Fruit fly (Drosophila melanogaster): ENCODE results near the gene Pkc98E.

Gene Pkc98E

DNA sequence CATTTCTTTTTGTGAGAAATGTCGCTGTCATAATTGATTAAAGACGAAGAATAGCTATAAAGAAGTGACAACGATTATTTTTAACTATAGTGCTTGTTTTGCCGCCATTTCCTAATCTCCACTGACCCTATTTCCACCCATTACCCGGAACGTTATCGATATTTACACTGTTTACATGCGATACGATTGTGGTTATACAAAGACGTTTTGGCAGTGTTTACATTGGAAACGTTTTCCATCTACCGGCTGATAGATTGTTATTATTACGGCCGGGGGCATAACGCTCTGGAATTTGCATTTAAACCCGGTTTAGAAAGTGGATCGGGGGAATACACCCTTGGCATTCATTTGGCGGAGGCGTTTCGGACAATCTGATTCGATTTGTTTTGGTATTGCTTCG lies 27.3 kb downstream of the Pkc98E start:
- TF ChIP-seq Drgx (GFP tag; IDR thresholded peaks at IDR 0.05) (no peak), Xrp1 (GFP tag; IDR thresholded peaks at IDR 0.05) (0 out of 2 replicates have a peak, but pooled peaks have one; percentile 8), CG13296 (GFP tag; optimal IDR thresholded peaks at IDR 0.05) (peak; percentile 15), br (optimal IDR thresholded peaks at IDR 0.05) (no peak), Dp (GFP tag; optimal IDR thresholded peaks at IDR 0.05) (no peak), trh (GFP tag; optimal IDR thresholded peaks at IDR 0.05) (no peak), dati (GFP tag; IDR thresholded peaks at IDR 0.05) (no peak), CG2678 (tag; optimal IDR thresholded peaks at IDR 0.05) (peak; percentile 10), CG8359 (GFP tag; optimal IDR thresholded peaks at IDR 0.05; ENCODE audit: borderline replicate concordance) (no peak), CG9437 (GFP tag; optimal IDR thresholded peaks at IDR 0.05) (no peak), CG17802 (tag; optimal IDR thresholded peaks at IDR 0.05) (no peak), ATbp (GFP tag; optimal IDR thresholded peaks at IDR 0.05) (peak; percentile 58), Jarid2 (GFP tag; optimal IDR thresholded peaks at IDR 0.05) (no peak), Optix (GFP tag; IDR thresholded peaks at IDR 0.05) (no peak), CG3163 (GFP tag; optimal IDR thresholded peaks at IDR 0.05) (no peak), CG11456 (GFP tag; IDR thresholded peaks at IDR 0.05) (no peak), CG15479 (GFP tag; optimal IDR thresholded peaks at IDR 0.05) (peak; percentile 12), CG1233 (GFP tag; optimal IDR thresholded peaks at IDR 0.05) (peak; percentile 27), cwo (GFP tag; optimal IDR thresholded peaks at IDR 0.05) (peak; percentile 6), Oli (tag; optimal IDR thresholded peaks at IDR 0.05) (no peak), NK7.1 (GFP tag; optimal IDR thresholded peaks at IDR 0.05) (no peak), CG12071 (GFP tag; optimal IDR thresholded peaks at IDR 0.05) (peak; percentile 47), HHEX (GFP tag; optimal IDR thresholded peaks at IDR 0.05) (peak; percentile 34), HLHmδ (GFP tag; optimal IDR thresholded peaks at IDR 0.05) (no peak), cg (GFP tag; optimal IDR thresholded peaks at IDR 0.05) (no peak), mam (GFP tag; optimal IDR thresholded peaks at IDR 0.05) (no peak), CG2129 (GFP tag; IDR thresholded peaks at IDR 0.05; ENCODE audit: partially characterized antibody) (no peak), CG6175 (GFP tag; IDR thresholded peaks at IDR 0.05) (no peak), so (GFP tag; IDR thresholded peaks at IDR 0.05) (peak; percentile 47; the same call in 1 of the 3 replicates), Med (GFP tag) (peak; percentile 81), CG6813 (GFP tag; optimal IDR thresholded peaks at IDR 0.05) (peak; percentile 32), odd (GFP tag; optimal IDR thresholded peaks at IDR 0.05) (peak; percentile 41), fd102C (GFP tag; optimal IDR thresholded peaks at IDR 0.05) (peak; percentile 32), sd (tag; optimal IDR thresholded peaks at IDR 0.05) (peak; percentile 21), CG8924 (tag; optimal IDR thresholded peaks at IDR 0.05) (no peak), Sox100B (GFP tag; optimal IDR thresholded peaks at IDR 0.05) (peak; percentile 24), exex (tag; optimal IDR thresholded peaks at IDR 0.05) (peak; percentile 24), nau (GFP tag; optimal IDR thresholded peaks at IDR 0.05) (no peak), slou (GFP tag; optimal IDR thresholded peaks at IDR 0.05) (no peak), Hmx (GFP tag; optimal IDR thresholded peaks at IDR 0.05) (no peak), CG5180 (GFP tag; optimal IDR thresholded peaks at IDR 0.05) (no peak), Hr3 (GFP tag; optimal IDR thresholded peaks at IDR 0.05) (no peak), vfl (GFP tag; optimal IDR thresholded peaks at IDR 0.05) (no peak), CG1647 (GFP tag; optimal IDR thresholded peaks at IDR 0.05) (no peak), CG4404 (GFP tag; IDR thresholded peaks at IDR 0.05) (no peak), BEAF-32 (GFP tag; optimal IDR thresholded peaks at IDR 0.05) (peak; percentile 10), NFAT (GFP tag; IDR thresholded peaks at IDR 0.05) (no peak), Fer1 (GFP tag; optimal IDR thresholded peaks at IDR 0.05) (peak; percentile 43), gce (GFP tag; IDR thresholded peaks at IDR 0.05) (0 out of 3 replicates have a peak, but pooled peaks have one; percentile 23), CG2199 (GFP tag; IDR thresholded peaks at IDR 0.05) (0 out of 3 replicates have a peak, but pooled peaks have one; percentile 14), CG10431 (GFP tag; optimal IDR thresholded peaks at IDR 0.05) (no peak)
